Fruit fly (Drosophila melanogaster): ENCODE measurements around the gene CG34382.
A peak's percentile ranks its signal among the peaks of the same experiment; 100 is the strongest.

- TF ChIP-seq mld (GFP tag; IDR thresholded peaks at IDR 0.05; ENCODE audit: partially characterized antibody) (no peak), dmrt99B (tag; optimal IDR thresholded peaks at IDR 0.05) (peak; percentile 92), CG10431 (GFP tag; optimal IDR thresholded peaks at IDR 0.05) (peak; percentile 62), Hr78 (GFP tag; optimal IDR thresholded peaks at IDR 0.05) (peak in 1 of 2 experiments; percentile 65)
These were observed 9.9 kb downstream of the CG34382 start, which contains the start of the genes Taf2 and CalpB for dm6 chr3L:9888630-9889130.
